Worm (Caenorhabditis elegans): ENCODE results near the gene hal-2.

ce11 chrIII:10085983-10086382 is 2.7 kb downstream of the hal-2 start, which contains the start of gene T16H12.2:
- TF ChIP-seq him-1 (tag; optimal IDR thresholded peaks at IDR 0.05), result no peak
- TF ChIP-seq W03F9.2 (tag; optimal IDR thresholded peaks at IDR 0.05), result no peak
- no peak for TF ChIP-seq dao-5 (tag; optimal IDR thresholded peaks at IDR 0.05)
